Fruit fly (Drosophila melanogaster): ENCODE measurements around the gene CG10383.

DNA sequence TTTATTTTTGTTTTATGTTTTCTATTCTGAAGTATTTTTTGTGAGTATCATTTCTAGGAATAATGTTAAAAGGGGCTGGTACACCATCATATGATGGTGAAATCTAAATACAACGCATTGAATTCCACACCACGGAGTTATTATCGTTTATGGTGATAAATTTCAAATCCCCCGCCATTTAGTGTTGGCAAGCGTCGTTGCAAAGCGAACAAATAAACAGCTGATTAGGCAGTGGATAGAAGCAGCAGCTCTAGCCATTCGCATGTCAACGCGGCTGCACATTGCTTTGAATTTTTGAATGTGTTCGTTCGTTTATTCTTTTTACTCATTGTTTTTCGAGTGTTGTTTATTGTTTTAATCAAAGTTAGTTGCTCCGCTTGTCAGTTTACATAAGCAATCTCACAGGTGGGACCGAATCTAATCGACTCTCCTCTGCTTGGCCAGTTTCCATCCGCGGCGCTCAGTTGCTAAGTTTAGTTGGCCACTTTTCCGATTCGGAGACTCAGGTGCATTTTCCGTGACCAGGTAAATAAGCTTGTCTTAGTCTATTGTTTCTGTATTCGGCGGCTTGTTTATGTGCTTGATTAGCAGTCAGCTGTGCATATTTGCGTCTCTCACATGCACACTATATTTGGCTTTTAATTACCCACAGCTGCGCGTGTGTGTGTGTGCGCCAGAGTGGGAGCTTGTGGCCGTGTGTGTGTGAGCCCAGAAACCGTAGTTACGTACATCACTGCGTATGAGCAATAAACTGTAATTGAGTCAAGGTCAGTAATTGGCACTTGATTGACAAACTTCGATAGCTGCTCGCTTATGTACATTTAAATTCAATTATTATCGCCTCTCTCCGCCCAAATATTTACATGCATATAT, 18.2 kb downstream of the CG10383 start, which contains the start of the genes Mst36Fa and CG31751:
- TF ChIP-seq Dll (optimal IDR thresholded peaks at IDR 0.05) (no peak), usp (GFP tag; optimal IDR thresholded peaks at IDR 0.05) (no peak), CG8478 (optimal IDR thresholded peaks at IDR 0.05) (no peak), psq (optimal IDR thresholded peaks at IDR 0.05) (no peak)
